Worm (Caenorhabditis elegans): ENCODE measurements around the gene srab-13.

DNA sequence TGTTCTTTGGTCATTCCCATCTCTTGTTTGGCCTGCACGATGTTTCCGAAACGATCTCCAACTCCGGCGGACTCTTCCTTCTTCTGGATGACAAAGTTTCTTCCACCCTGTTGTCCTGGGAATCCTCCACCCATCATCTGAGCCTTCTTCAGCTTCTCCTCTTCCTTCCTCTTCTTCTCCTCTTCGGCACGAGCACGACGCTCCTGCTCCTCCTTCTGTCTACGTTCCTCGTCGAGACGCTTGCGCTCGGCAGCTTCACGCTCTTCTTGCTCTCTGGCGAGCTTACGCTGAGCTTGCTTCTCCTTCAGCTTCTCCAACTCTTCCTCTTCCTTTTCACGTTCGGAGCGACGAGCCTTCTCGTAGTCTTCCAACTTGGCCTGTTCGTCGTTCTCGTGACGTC, 36.3 kb downstream of the srab-13 start:
- no peak for TF ChIP-seq sea-1 (GFP tag; conservative IDR thresholded peaks at IDR 0.05)
- no peak for TF ChIP-seq ama-1 (optimal IDR thresholded peaks at IDR 0.05)
- no peak for TF ChIP-seq scrt-1 (GFP tag; IDR thresholded peaks at IDR 0.05)
- TF ChIP-seq flt-1 (GFP tag; IDR thresholded peaks at IDR 0.05), result no peak
- TF ChIP-seq F13C5.2 (tag; optimal IDR thresholded peaks at IDR 0.05), result no peak
- TF ChIP-seq ets-7 (tag; optimal IDR thresholded peaks at IDR 0.05), result no peak
- TF ChIP-seq tra-4 (tag; optimal IDR thresholded peaks at IDR 0.05), result no peak
- TF ChIP-seq aly-1 (tag; optimal IDR thresholded peaks at IDR 0.05), result no peak
